Worm (Caenorhabditis elegans) whole organism, late embryonic: ENCODE data around the gene npr-17.
"Not testable (repeated sequence)": the region's sequence is repeated elsewhere in the genome, so short reads cannot be mapped to it uniquely, and the experiment has no call there.

Experiments used
- C38D4.7 ChIP-seq: fragments of 200-800 bp; sonication (Bioruptor generic); optimal IDR thresholded peaks from 2 replicates; lab custom pipeline; 2018; ENCODE audit warnings: mild to moderate bottlenecking, missing genetic modification characterization, moderate library complexity, missing compliant biosample characterization
- F13H6.1 ChIP-seq: sonication (generic microtip); optimal IDR thresholded peaks from 2 replicates; lab custom pipeline; 2016; ENCODE audit warnings: missing genetic modification characterization, missing compliant biosample characterization
- K02D7.2 ChIP-seq: sonication (generic microtip); optimal IDR thresholded peaks from 2 replicates; lab custom pipeline; 2017; ENCODE audit warnings: mild to moderate bottlenecking, missing genetic modification characterization, missing compliant biosample characterization
- ahr-1 ChIP-seq: sonication (generic microtip); optimal IDR thresholded peaks from 2 replicates; lab custom pipeline; 2016; ENCODE audit warnings: missing genetic modification characterization, missing compliant biosample characterization
- ceh-14 ChIP-seq: sonication (generic microtip); optimal IDR thresholded peaks from 2 replicates; lab custom pipeline; 2016; ENCODE audit warnings: missing genotype, missing genetic modification characterization, missing compliant biosample characterization
- ceh-19 ChIP-seq: fragments of 200-800 bp; sonication (Bioruptor generic); optimal IDR thresholded peaks from 2 replicates; lab custom pipeline; 2018; ENCODE audit warnings: mild to moderate bottlenecking, missing genetic modification characterization, missing compliant biosample characterization
- ceh-24 ChIP-seq: sonication (generic microtip); optimal IDR thresholded peaks from 2 replicates; lab custom pipeline; 2016; ENCODE audit warnings: mild to moderate bottlenecking, missing genetic modification characterization, missing compliant biosample characterization
- ceh-31 ChIP-seq: sonication (generic microtip); optimal IDR thresholded peaks from 2 replicates; lab custom pipeline; 2016; ENCODE audit warnings: missing genetic modification characterization, missing compliant biosample characterization
- ceh-34 ChIP-seq: sonication (generic microtip); optimal IDR thresholded peaks from 2 replicates; lab custom pipeline; 2016; ENCODE audit warnings: mild to moderate bottlenecking, missing genetic modification characterization, missing compliant biosample characterization
- ceh-48 ChIP-seq: sonication (generic microtip); optimal IDR thresholded peaks from 2 replicates; lab custom pipeline; 2016; ENCODE audit warnings: missing genetic modification characterization, inconsistent platforms, missing compliant biosample characterization
- dmd-4 ChIP-seq: sonication (generic microtip); optimal IDR thresholded peaks from 2 replicates; lab custom pipeline; 2016; ENCODE audit warnings: borderline replicate concordance, missing genetic modification characterization, missing compliant biosample characterization
- fax-1 ChIP-seq: sonication (generic microtip); optimal IDR thresholded peaks from 2 replicates; lab custom pipeline; 2016; ENCODE audit warnings: missing genotype, missing genetic modification characterization, missing compliant biosample characterization
- hlh-13 ChIP-seq: fragments of 200-800 bp; sonication (Bioruptor generic); optimal IDR thresholded peaks from 2 replicates; lab custom pipeline; 2018; ENCODE audit warnings: mild to moderate bottlenecking, missing genetic modification characterization, missing compliant biosample characterization
- hlh-15 ChIP-seq: sonication (generic microtip); optimal IDR thresholded peaks from 2 replicates; lab custom pipeline; 2016; ENCODE audit warnings: missing genetic modification characterization, missing compliant biosample characterization
- lim-6 ChIP-seq: sonication (generic microtip); optimal IDR thresholded peaks from 2 replicates; lab custom pipeline; 2016; ENCODE audit warnings: missing genetic modification characterization, missing compliant biosample characterization
- mec-3 ChIP-seq: sonication (generic microtip); optimal IDR thresholded peaks from 2 replicates; lab custom pipeline; 2016; ENCODE audit warnings: borderline replicate concordance, missing genetic modification characterization, missing compliant biosample characterization
- nfya-1 ChIP-seq: sonication (generic microtip); optimal IDR thresholded peaks from 2 replicates; lab custom pipeline; 2017; ENCODE audit warnings: missing genetic modification characterization, mild to moderate bottlenecking, missing compliant biosample characterization, antibody characterized with exemption, moderate library complexity
- nhr-11 ChIP-seq: fragments of 150-350 bp; optimal IDR thresholded peaks from 2 replicates; lab custom pipeline; 2014; ENCODE audit warnings: missing biosample characterization, missing genetic modification characterization
- npax-4 ChIP-seq: sonication (generic microtip); optimal IDR thresholded peaks from 2 replicates; lab custom pipeline; 2016; ENCODE audit warnings: missing genetic modification characterization, missing compliant biosample characterization
- pat-9 ChIP-seq: fragments of 200-800 bp; sonication (Bioruptor generic); optimal IDR thresholded peaks from 2 replicates; lab custom pipeline; 2018; ENCODE audit warnings: mild to moderate bottlenecking, missing genetic modification characterization, moderate library complexity, missing compliant biosample characterization
- pros-1 ChIP-seq: fragments of 150-350 bp; optimal IDR thresholded peaks from 2 replicates; lab custom pipeline; 2014; ENCODE audit warnings: missing biosample characterization, missing genetic modification reagents, missing genetic modification characterization
- rnt-1 ChIP-seq: sonication (generic microtip); optimal IDR thresholded peaks from 2 replicates; lab custom pipeline; 2016; ENCODE audit warnings: missing genetic modification characterization, missing compliant biosample characterization
- sdc-2 ChIP-seq: sonication (generic microtip); optimal IDR thresholded peaks from 2 replicates; lab custom pipeline; 2016; ENCODE audit warnings: missing genotype, missing genetic modification characterization, missing compliant biosample characterization
- sox-2 ChIP-seq: fragments of 200-800 bp; sonication (Bioruptor generic); IDR thresholded peaks from 2 replicates; pipeline ENCODE4 v1.3.6; 2022; ENCODE audit warnings: missing genetic modification reagents, missing genetic modification characterization, missing compliant biosample characterization
- syd-9 ChIP-seq: sonication (generic microtip); optimal IDR thresholded peaks from 2 replicates; lab custom pipeline; 2016; ENCODE audit warnings: mild to moderate bottlenecking, missing genetic modification characterization, moderate library complexity, missing compliant biosample characterization
- unc-55 ChIP-seq: sonication (generic microtip); optimal IDR thresholded peaks from 2 replicates; lab custom pipeline; 2017; ENCODE audit warnings: missing biosample characterization, missing genetic modification reagents, missing genetic modification characterization
- zip-5 ChIP-seq: sonication (generic microtip); optimal IDR thresholded peaks from 2 replicates; lab custom pipeline; 2016; ENCODE audit warnings: missing genetic modification characterization, missing compliant biosample characterization
- ztf-16 ChIP-seq: sonication (generic microtip); optimal IDR thresholded peaks from 2 replicates; lab custom pipeline; 2017; ENCODE audit warnings: missing genetic modification characterization, missing compliant biosample characterization

Gene npr-17

DNA sequence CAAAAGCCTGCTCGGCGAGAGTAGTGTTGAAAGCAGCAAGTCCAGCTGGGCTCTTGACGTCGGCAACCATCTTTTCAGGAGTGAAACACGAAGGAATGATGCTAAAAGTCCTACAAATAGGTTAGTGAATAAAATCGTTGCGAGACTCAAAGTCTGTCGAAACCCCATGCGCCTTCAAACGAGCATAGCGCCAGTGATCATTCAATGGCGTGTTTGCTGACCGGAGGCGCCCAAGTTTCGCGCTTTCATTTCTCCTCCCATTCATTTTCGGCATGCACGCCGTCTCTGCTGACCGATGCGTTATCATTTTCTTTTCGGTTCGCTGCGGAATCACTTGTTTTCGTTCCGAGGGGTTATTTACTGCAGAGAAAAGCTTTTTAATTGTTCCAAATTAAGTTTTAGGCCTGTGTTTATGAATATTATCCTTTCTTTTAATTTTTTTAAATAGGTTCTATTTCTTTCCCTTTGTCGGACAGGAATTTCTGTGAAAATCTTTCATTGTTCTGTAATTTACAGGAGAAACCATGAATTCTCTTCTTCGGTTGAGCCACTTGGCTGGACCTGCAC, 23.0 kb downstream of the npr-17 start, which contains the start of the genes eef-1B.1 and aco-2 (continued):
- TF ChIP-seq rnt-1 (tag; lab: Kevin White, UChicago) = no peak
- no peak for TF ChIP-seq K02D7.2 (tag; lab: Kevin White, UChicago)
- no peak for TF ChIP-seq sox-2
- no peak for TF ChIP-seq mec-3 (tag; lab: Kevin White, UChicago)
- TF ChIP-seq zip-5 (tag; lab: Kevin White, UChicago) = no peak
- peak; percentile 55 for TF ChIP-seq ceh-31 (tag; lab: Kevin White, UChicago)
- no peak for TF ChIP-seq ceh-24 (tag; lab: Kevin White, UChicago)
- TF ChIP-seq nhr-11 = no peak
- TF ChIP-seq sdc-2 (tag; lab: Kevin White, UChicago) = no peak
- peak; percentile 61 for TF ChIP-seq nfya-1 (tag; lab: Kevin White, UChicago)

DNA sequence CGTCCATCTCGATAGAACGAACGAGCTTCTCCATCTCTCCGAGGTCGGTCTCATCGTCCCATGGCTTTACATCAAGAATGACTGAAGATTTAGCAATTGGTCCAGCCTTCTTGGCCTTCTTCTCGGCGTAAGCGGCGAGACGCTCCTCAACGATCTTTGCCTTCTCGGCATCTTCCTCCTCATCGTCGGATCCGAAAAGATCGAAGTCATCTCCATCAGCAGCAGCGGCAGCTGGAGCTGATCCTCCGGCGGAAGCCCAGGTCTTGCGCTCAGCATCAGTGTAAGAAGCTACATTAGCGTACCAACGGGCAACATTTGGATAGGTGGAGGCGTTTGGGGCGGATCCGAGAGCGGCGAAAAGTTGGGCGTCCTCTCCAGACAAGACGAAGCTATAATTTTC, 23.6 kb downstream of the npr-17 start:
- no peak for TF ChIP-seq hlh-15 (tag; lab: Kevin White, UChicago)

DNA sequence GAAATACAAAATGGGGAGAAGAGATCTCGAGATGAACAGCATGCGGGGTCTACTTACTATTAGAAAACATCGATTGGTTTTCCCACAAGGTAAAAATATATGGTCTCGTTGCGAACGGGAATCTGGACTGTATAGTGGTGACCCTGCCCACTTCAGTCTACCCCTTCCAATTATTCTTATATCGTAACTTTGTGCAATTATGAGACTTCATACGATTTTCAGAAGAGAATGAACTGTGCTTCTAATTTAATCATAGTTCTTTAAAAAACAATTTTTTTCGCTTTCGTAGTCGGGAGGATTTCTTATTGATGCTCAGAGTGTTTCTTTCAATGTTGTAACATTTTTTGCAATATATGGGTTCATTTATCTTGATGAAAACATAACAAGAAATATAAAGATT, 24.2 kb downstream of the npr-17 start, which contains the start of gene F54H12.5:
Gene F54H12.5 (minus strand): TSS at position 101 of the 400 bp plus-strand sequence.
- TF ChIP-seq C38D4.7 (GFP tag; lab: Kevin White, UChicago) (no peak), ceh-34 (tag; lab: Kevin White, UChicago) (no peak)

DNA sequence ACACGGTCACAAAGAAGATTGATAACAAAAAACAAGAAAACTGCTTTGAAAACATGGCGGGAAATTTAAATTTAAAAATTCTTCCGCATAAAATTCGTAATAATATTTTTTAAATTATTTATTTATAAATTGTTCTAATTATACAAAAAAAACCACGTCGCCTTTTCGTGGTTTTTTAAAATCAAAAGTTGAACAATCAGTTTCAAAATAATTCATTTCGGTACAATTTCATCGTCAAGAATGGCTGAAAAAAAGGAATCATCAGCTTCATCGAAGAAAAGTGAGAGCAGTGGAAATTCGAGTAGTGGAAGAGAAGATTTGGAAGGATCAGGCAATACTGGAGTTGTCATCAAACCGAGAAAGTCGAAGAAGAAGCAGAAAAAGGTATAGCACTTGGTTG, 27.1 kb downstream of the npr-17 start, which contains the start of the genes F54H12.8 and F54H12.7:
Gene F54H12.8 (minus strand): TSS at position 101 of the 400 bp plus-strand sequence.
Gene F54H12.7 (plus strand): TSS at position 229 of the 400 bp plus-strand sequence.
- TF ChIP-seq pros-1 (tag; lab: Kevin White, UChicago) = no peak
- TF ChIP-seq hlh-13 (GFP tag; lab: Kevin White, UChicago) = no peak
- no peak for TF ChIP-seq dmd-4 (tag; lab: Kevin White, UChicago)
- TF ChIP-seq sox-2 = no peak
- no peak for TF ChIP-seq unc-55 (GFP tag; lab: Kevin White, UChicago)
- no peak for TF ChIP-seq ztf-16 (tag; lab: Kevin White, UChicago)
- no peak for TF ChIP-seq npax-4
- no peak for TF ChIP-seq ahr-1
- no peak for TF ChIP-seq zip-5 (tag; lab: Kevin White, UChicago)
- no peak for TF ChIP-seq ceh-48 (tag; lab: Kevin White, UChicago)
- TF ChIP-seq lim-6 (tag; lab: Kevin White, UChicago) = no peak

DNA sequence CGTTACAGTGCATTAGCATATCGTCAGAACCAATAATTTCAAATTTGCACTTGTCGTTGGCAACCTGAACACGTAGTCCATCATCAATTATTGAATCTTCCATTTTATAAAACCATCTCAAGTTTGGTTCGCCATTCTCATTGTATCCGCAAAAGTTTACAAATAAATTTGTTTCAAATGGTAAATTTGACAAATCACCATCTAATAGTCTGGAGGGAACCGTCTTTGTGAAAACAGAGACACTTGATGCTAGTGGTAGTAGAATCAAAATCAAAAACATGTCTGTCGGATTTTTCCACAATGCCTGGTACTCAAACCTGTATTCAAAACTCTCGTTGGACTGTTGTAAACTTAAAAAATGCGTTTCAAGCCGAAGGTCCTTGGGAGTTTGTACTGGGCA, 32.0 kb downstream of the npr-17 start, which contains the start of gene F54H12.2:
Gene F54H12.2 (plus strand): TSS at position 301 of the 400 bp plus-strand sequence.
- TF ChIP-seq syd-9 (tag; lab: Kevin White, UChicago); C38D4.7 (GFP tag; lab: Kevin White, UChicago); fax-1 (tag; lab: Kevin White, UChicago): not testable (repeated sequence)

DNA sequence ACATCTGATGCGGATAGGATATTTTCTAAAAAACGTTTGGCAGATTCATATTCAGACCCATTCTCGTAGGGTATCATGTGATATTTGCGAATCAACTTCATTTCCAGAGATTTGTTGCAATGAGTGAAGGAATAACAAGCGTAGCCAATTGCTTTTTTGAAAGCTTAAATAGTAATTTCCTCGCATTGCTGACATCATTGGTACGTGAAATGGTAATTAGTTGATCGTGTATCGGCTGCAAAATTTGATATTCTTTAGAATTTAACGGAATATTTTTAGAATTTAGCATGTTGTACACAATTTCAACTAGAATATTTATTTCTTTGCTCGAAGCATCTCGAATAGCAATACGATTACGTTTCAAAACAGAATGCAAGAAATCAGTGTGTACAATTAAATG, 33.6 kb downstream of the npr-17 start, which contains the start of gene F54H12.4:
Gene F54H12.4 (minus strand): TSS at position 101 of the 400 bp plus-strand sequence.
- TF ChIP-seq ceh-24 (tag; lab: Kevin White, UChicago); fax-1 (tag; lab: Kevin White, UChicago); pat-9: not testable (repeated sequence)

DNA sequence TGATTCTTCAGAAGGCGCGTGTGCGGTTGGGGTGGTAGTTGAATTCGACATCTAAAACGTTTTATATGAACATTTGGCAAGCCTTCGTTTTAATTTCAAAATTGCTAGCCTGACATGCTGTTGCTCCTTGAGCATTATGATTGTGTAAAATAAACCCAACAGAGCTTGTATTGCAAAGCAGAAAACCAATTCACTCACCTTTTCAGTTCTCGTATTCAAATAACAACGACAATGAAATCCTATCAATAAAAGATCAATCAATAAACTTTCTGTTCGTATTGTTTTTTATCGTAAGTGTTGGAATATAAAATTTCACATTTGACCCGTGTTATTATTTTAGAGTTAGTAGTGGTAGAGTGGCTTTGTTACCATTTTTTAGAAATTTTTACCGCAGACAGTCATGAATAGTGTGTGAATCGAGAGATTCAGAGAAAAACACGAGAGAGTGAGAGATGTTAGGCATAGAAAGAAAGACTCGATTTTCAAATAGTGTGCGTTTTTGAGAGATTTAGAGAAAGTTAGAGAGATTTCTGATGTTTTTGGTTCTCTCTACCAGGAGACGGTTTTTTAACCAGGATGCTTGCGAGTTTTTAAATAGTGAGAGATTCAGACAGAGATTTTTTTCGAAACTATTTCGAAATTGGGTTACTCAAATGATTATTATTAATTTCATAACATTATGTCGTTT, 37.2 kb downstream of the npr-17 start, which contains the start of gene F54H12.10:
Gene F54H12.10 (minus strand): TSS at position 51 of the 688 bp plus-strand sequence.
- not testable (repeated sequence) for TF ChIP-seq ceh-19 (GFP tag; lab: Kevin White, UChicago); F13H6.1 (tag; lab: Kevin White, UChicago); ceh-14 (tag; lab: Kevin White, UChicago)
